Fruit fly (Drosophila melanogaster) whole organism, embryonic: ENCODE results near the gene Cp7Fa.
A peak's percentile ranks its signal among the peaks of the same experiment; 100 is the strongest.

ENCODE experiments used
- Blimp-1 ChIP-seq: fragments of 200-800 bp; sonication (Bioruptor generic); optimal IDR thresholded peaks from 3 replicates; lab custom pipeline; 2018; ENCODE audit warnings: missing biosample characterization, missing genetic modification characterization, mild to moderate bottlenecking, moderate library complexity, missing genetic modification reagents
- Bteb2 ChIP-seq: fragments of 200-800 bp; sonication (Bioruptor generic); optimal IDR thresholded peaks from 2 replicates; lab custom pipeline; 2016; ENCODE audit warnings: missing biosample characterization, missing genetic modification characterization
- CG12104 ChIP-seq: fragments of 200-800 bp; sonication (Bioruptor generic); optimal IDR thresholded peaks from 3 replicates; lab custom pipeline; 2016; ENCODE audit warnings: missing biosample characterization, missing genetic modification characterization
- CG12391 ChIP-seq: fragments of 200-800 bp; sonication (Bioruptor generic); optimal IDR thresholded peaks from 3 replicates; lab custom pipeline; 2018; ENCODE audit warnings: missing biosample characterization, mild to moderate bottlenecking, missing genetic modification characterization, moderate library complexity
- CG12942 ChIP-seq: fragments of 200-800 bp; sonication (Bioruptor generic); optimal IDR thresholded peaks from 3 replicates; lab custom pipeline; 2016; ENCODE audit warnings: missing biosample characterization, missing genetic modification characterization
- CG13296 ChIP-seq: fragments of 200-800 bp; sonication (Bioruptor generic); optimal IDR thresholded peaks from 3 replicates; lab custom pipeline; 2018; ENCODE audit warnings: missing biosample characterization, mild to moderate bottlenecking, missing genetic modification characterization
- CG13624 ChIP-seq: fragments of 200-800 bp; sonication (Bioruptor generic); optimal IDR thresholded peaks from 2 replicates; lab custom pipeline; 2016; ENCODE audit warnings: missing biosample characterization, missing genetic modification characterization
- CG14050 ChIP-seq: fragments of 200-800 bp; sonication (Bioruptor generic); IDR thresholded peaks from 3 replicates; pipeline ENCODE4 v1.3.6; 2022; ENCODE audit warnings: missing biosample characterization, missing genetic modification characterization
- CG15073 ChIP-seq: fragments of 200-800 bp; sonication (Bioruptor generic); optimal IDR thresholded peaks from 2 replicates; lab custom pipeline; 2016; ENCODE audit warnings: missing biosample characterization, missing genetic modification characterization
- CG1529 ChIP-seq: fragments of 200-800 bp; sonication (Bioruptor generic); optimal IDR thresholded peaks from 3 replicates; lab custom pipeline; 2018; ENCODE audit warnings: missing biosample characterization, missing genetic modification characterization
- CG17802 ChIP-seq: fragments of 200-800 bp; sonication (Bioruptor generic); optimal IDR thresholded peaks from 2 replicates; lab custom pipeline; 2018; ENCODE audit warnings: missing biosample characterization, mild to moderate bottlenecking, missing genetic modification characterization, moderate library complexity
- CG1832 ChIP-seq: fragments of 200-800 bp; sonication (Bioruptor generic); optimal IDR thresholded peaks from 2 replicates; lab custom pipeline; 2017; ENCODE audit warnings: missing biosample characterization, mild to moderate bottlenecking, missing genetic modification characterization, inconsistent platforms
- CG2678 ChIP-seq: fragments of 200-800 bp; sonication (Bioruptor generic); optimal IDR thresholded peaks from 3 replicates; lab custom pipeline; 2019; ENCODE audit warnings: missing biosample characterization, mild to moderate bottlenecking, missing genetic modification characterization, moderate library complexity
- CG2712 ChIP-seq: fragments of 200-800 bp; optimal IDR thresholded peaks from 3 replicates; lab custom pipeline; 2019; ENCODE audit warnings: missing biosample characterization, mild to moderate bottlenecking, missing genetic modification characterization, moderate library complexity
- CG2875 ChIP-seq: fragments of 200-800 bp; sonication (Bioruptor generic); optimal IDR thresholded peaks from 2 replicates; lab custom pipeline; 2017; ENCODE audit warnings: missing biosample characterization, mild to moderate bottlenecking, missing genetic modification characterization, missing genetic modification reagents
- CG30431 ChIP-seq: fragments of 200-800 bp; sonication (Bioruptor generic); optimal IDR thresholded peaks from 2 replicates; lab custom pipeline; 2017; ENCODE audit warnings: missing biosample characterization, missing genetic modification characterization
- CG33213 ChIP-seq: fragments of 200-800 bp; sonication (Bioruptor generic); optimal IDR thresholded peaks from 3 replicates; lab custom pipeline; 2016; ENCODE audit warnings: missing biosample characterization, missing genetic modification characterization
- CG33557 ChIP-seq: fragments of 200-800 bp; sonication (Bioruptor generic); optimal IDR thresholded peaks from 2 replicates; lab custom pipeline; 2019; ENCODE audit warnings: missing biosample characterization, mild to moderate bottlenecking, missing genetic modification characterization, moderate library complexity
- CG34376 ChIP-seq: fragments of 200-800 bp; sonication (Bioruptor generic); optimal IDR thresholded peaks from 2 replicates; lab custom pipeline; 2018; ENCODE audit warnings: missing biosample characterization, mild to moderate bottlenecking, missing genetic modification characterization
- CG3847 ChIP-seq: fragments of 200-800 bp; sonication (Bioruptor generic); IDR thresholded peaks from 2 replicates; pipeline ENCODE4 v1.3.6; 2022; ENCODE audit warnings: missing biosample characterization, missing genetic modification characterization
- CG43689 ChIP-seq: fragments of 200-800 bp; sonication (Bioruptor generic); IDR thresholded peaks from 2 replicates; pipeline ENCODE4 v1.3.6; 2022; ENCODE audit warnings: missing biosample characterization, missing genetic modification characterization
- CG6765 ChIP-seq: fragments of 200-800 bp; sonication (Bioruptor generic); optimal IDR thresholded peaks from 3 replicates; lab custom pipeline; 2017; ENCODE audit warnings: missing biosample characterization, mild to moderate bottlenecking, missing genetic modification characterization
- CG8359 ChIP-seq: fragments of 200-800 bp; sonication (Bioruptor generic); optimal IDR thresholded peaks from 2 replicates; lab custom pipeline; 2017; ENCODE audit warnings: missing biosample characterization, mild to moderate bottlenecking, missing genetic modification characterization, borderline replicate concordance
- CG8478 ChIP-seq: fragments of >200 bp; optimal IDR thresholded peaks from 2 replicates; lab custom pipeline; 2018
- CG8944 ChIP-seq: fragments of 200-800 bp; sonication (Bioruptor generic); optimal IDR thresholded peaks from 3 replicates; lab custom pipeline; 2016; ENCODE audit warnings: missing biosample characterization, missing genetic modification characterization
- Dad ChIP-seq: fragments of 200-800 bp; sonication (Bioruptor generic); optimal IDR thresholded peaks from 3 replicates; lab custom pipeline; 2016; ENCODE audit warnings: missing biosample characterization, missing genetic modification characterization
- Dek ChIP-seq: fragments of 200-800 bp; sonication (Bioruptor generic); optimal IDR thresholded peaks from 3 replicates; lab custom pipeline; 2019; ENCODE audit warnings: missing biosample characterization, mild to moderate bottlenecking, missing genetic modification characterization, moderate library complexity
- Doc3 ChIP-seq: fragments of 200-800 bp; sonication (Bioruptor generic); IDR thresholded peaks from 3 replicates; pipeline ENCODE4 v1.3.6; 2022; ENCODE audit warnings: missing biosample characterization, missing genetic modification characterization; ENCODE audit not compliant: partially characterized antibody
- Dp ChIP-seq: fragments of 200-800 bp; sonication (Bioruptor generic); optimal IDR thresholded peaks from 2 replicates; lab custom pipeline; 2018; ENCODE audit warnings: missing biosample characterization, mild to moderate bottlenecking, missing genetic modification characterization, moderate library complexity
- Neu2 ChIP-seq: fragments of 200-800 bp; sonication (Bioruptor generic); optimal IDR thresholded peaks from 3 replicates; lab custom pipeline; 2016; ENCODE audit warnings: missing biosample characterization, missing genetic modification characterization, borderline replicate concordance
- Nf-YB ChIP-seq: fragments of 200-800 bp; sonication (Bioruptor generic); optimal IDR thresholded peaks from 3 replicates; lab custom pipeline; 2019; ENCODE audit warnings: missing biosample characterization, mild to moderate bottlenecking, missing genetic modification characterization, moderate library complexity
- Sox100B ChIP-seq: fragments of 200-800 bp; sonication (Bioruptor generic); optimal IDR thresholded peaks from 3 replicates; lab custom pipeline; 2018; ENCODE audit warnings: missing biosample characterization, mild to moderate bottlenecking, missing genetic modification characterization
- Trl ChIP-seq, 3 experiments: fragments of >200 bp in 2 of 3; fragments of 200-800 bp in 1 of 3; sonication (Bioruptor generic) in 1 of 3; optimal IDR thresholded peaks; 2 replicates in 1 of 3; 3 replicates in 2 of 3; lab custom pipeline; 2016 to 2017; ENCODE audit warnings: missing biosample characterization in 1 of 3, missing genetic modification characterization in 1 of 3
- Vsx1 ChIP-seq: fragments of 200-800 bp; sonication (Bioruptor generic); optimal IDR thresholded peaks from 2 replicates; lab custom pipeline; 2017; ENCODE audit warnings: missing biosample characterization, mild to moderate bottlenecking, missing genetic modification characterization, missing genetic modification reagents
- ab ChIP-seq: fragments of 200-800 bp; sonication (Bioruptor generic); optimal IDR thresholded peaks from 2 replicates; lab custom pipeline; 2016; ENCODE audit warnings: missing biosample characterization, missing genetic modification characterization
- ems ChIP-seq: fragments of 200-800 bp; sonication (Bioruptor generic); optimal IDR thresholded peaks from 3 replicates; lab custom pipeline; 2016; ENCODE audit warnings: missing biosample characterization, missing genetic modification characterization
- eve ChIP-seq, 2 experiments: fragments of >200 bp; optimal IDR thresholded peaks; 2 replicates each; lab custom pipeline; 2017; ENCODE audit warnings: missing biosample characterization in 2 of 2, missing genetic modification characterization in 2 of 2
- exex ChIP-seq: fragments of 200-800 bp; sonication (Bioruptor generic); optimal IDR thresholded peaks from 4 replicates; lab custom pipeline; 2018; ENCODE audit warnings: missing biosample characterization, mild to moderate bottlenecking, missing genetic modification characterization, moderate library complexity
- gem ChIP-seq: fragments of 200-800 bp; sonication (Bioruptor generic); optimal IDR thresholded peaks from 2 replicates; lab custom pipeline; 2019; ENCODE audit warnings: missing biosample characterization, mild to moderate bottlenecking, missing genetic modification characterization, moderate library complexity
- gro ChIP-seq: fragments of 200-800 bp; sonication (Bioruptor generic); optimal IDR thresholded peaks from 2 replicates; lab custom pipeline; 2016; ENCODE audit warnings: missing biosample characterization, missing genetic modification characterization
- hbn ChIP-seq: fragments of 200-800 bp; sonication (Bioruptor generic); IDR thresholded peaks from 2 replicates; pipeline ENCODE4 v1.3.6; 2022; ENCODE audit warnings: missing biosample characterization, missing genetic modification characterization; ENCODE audit not compliant: partially characterized antibody
- luna ChIP-seq: fragments of 200-800 bp; sonication (Bioruptor generic); optimal IDR thresholded peaks from 2 replicates; lab custom pipeline; 2016; ENCODE audit warnings: missing biosample characterization, missing genetic modification characterization
- pzg ChIP-seq: fragments of 200-800 bp; sonication (Bioruptor generic); optimal IDR thresholded peaks from 3 replicates; lab custom pipeline; 2018; ENCODE audit warnings: missing biosample characterization, mild to moderate bottlenecking, missing genetic modification characterization, moderate library complexity
- rib ChIP-seq: fragments of 200-800 bp; sonication (Bioruptor generic); IDR thresholded peaks from 2 replicates; pipeline ENCODE4 v1.3.6; 2022; ENCODE audit warnings: missing biosample characterization, missing genetic modification characterization
- slbo ChIP-seq: fragments of 200-800 bp; sonication (Bioruptor generic); IDR thresholded peaks from 2 replicates; pipeline ENCODE4 v1.3.6; 2022; ENCODE audit warnings: missing biosample characterization, missing genetic modification characterization
- stc ChIP-seq: fragments of 200-800 bp; sonication (Bioruptor generic); IDR thresholded peaks from 2 replicates; pipeline ENCODE4 v1.3.6; 2022; ENCODE audit warnings: missing biosample characterization, missing genetic modification characterization
- tio ChIP-seq: fragments of 200-800 bp; sonication (Bioruptor generic); optimal IDR thresholded peaks from 2 replicates; lab custom pipeline; 2017; ENCODE audit warnings: missing biosample characterization, missing genetic modification characterization, inconsistent platforms
- trem ChIP-seq: fragments of 200-800 bp; optimal IDR thresholded peaks from 3 replicates; lab custom pipeline; 2019; ENCODE audit warnings: missing biosample characterization, mild to moderate bottlenecking, missing genetic modification characterization, moderate library complexity
- usp ChIP-seq: fragments of >200 bp; optimal IDR thresholded peaks from 2 replicates; lab custom pipeline; 2017; ENCODE audit warnings: missing biosample characterization, missing genetic modification characterization
- zen2 ChIP-seq: fragments of 200-800 bp; sonication (Bioruptor generic); IDR thresholded peaks from 3 replicates; pipeline ENCODE4 v1.3.6; 2022; ENCODE audit warnings: missing biosample characterization, missing genetic modification characterization; ENCODE audit not compliant: partially characterized antibody

Gene Cp7Fa

dm6 chrX:8455019-8455555, 15.6 kb upstream of the Cp7Fa start, which contains the start of gene org-1 (continued):
- TF ChIP-seq zen2 (no peak), Trl (optimal IDR thresholded peaks at IDR 0.05; lab: Kevin White, UChicago) (no peak), Trl (GFP tag; optimal IDR thresholded peaks at IDR 0.05; lab: Kevin White, UChicago) (peak; percentile 76), CG13624 (GFP tag; lab: Kevin White, UChicago) (peak; percentile 73), stc (peak; percentile 96), eve (GFP tag; optimal IDR thresholded peaks at IDR 0.05; lab: Kevin White, UChicago) (peak in 1 of 2 experiments; percentile 93), Dp (no peak), tio (GFP tag; lab: Kevin White, UChicago) (peak; percentile 92), luna (GFP tag; lab: Kevin White, UChicago) (peak; percentile 12), CG12391 (tag; lab: Kevin White, UChicago) (peak; percentile 94), pzg (no peak), Dad (GFP tag; lab: Kevin White, UChicago) (peak; percentile 78), CG12942 (GFP tag; lab: Kevin White, UChicago) (peak; percentile 91), usp (GFP tag; lab: Kevin White, UChicago) (no peak), trem (tag; lab: Kevin White, UChicago) (peak; percentile 94), ems (peak; percentile 79), gro (GFP tag; lab: Kevin White, UChicago) (peak; percentile 60), exex (tag; lab: Kevin White, UChicago) (peak; percentile 58), CG8478 (lab: Kevin White, UChicago) (no peak), Sox100B (peak; percentile 88), Bteb2 (GFP tag; lab: Kevin White, UChicago) (peak; percentile 69), CG14050 (GFP tag; lab: Robert Waterston, UW) (peak; percentile 95), Blimp-1 (peak; percentile 94), Neu2 (GFP tag; lab: Kevin White, UChicago) (no peak), CG1529 (GFP tag; lab: Kevin White, UChicago) (peak; percentile 94), CG30431 (peak; percentile 95), slbo (GFP tag; lab: Robert Waterston, UW) (peak; percentile 97), CG17802 (tag; lab: Kevin White, UChicago) (peak; percentile 81), CG43689 (GFP tag; lab: Robert Waterston, UW) (peak; percentile 94), rib (GFP tag; lab: Robert Waterston, UW) (peak; percentile 92), CG15073 (GFP tag; lab: Kevin White, UChicago) (peak; percentile 76), Nf-YB (GFP tag; lab: Kevin White, UChicago) (peak; percentile 97), Vsx1 (GFP tag; lab: Kevin White, UChicago) (peak; percentile 83), CG8359 (peak; percentile 88), CG33213 (peak; percentile 64), CG33557 (peak; percentile 97), Dek (tag; lab: Kevin White, UChicago) (peak; percentile 91), CG2712 (tag; lab: Kevin White, UChicago) (peak; percentile 97), CG3847 (GFP tag; lab: Robert Waterston, UW) (peak; percentile 97), gem (tag; lab: Kevin White, UChicago) (peak; percentile 97), CG12104 (peak; percentile 82), ab (GFP tag; lab: Kevin White, UChicago) (peak; percentile 73), Doc3 (GFP tag; lab: Robert Waterston, UW) (no peak), hbn (GFP tag; lab: Robert Waterston, UW) (no peak), CG8944 (GFP tag; lab: Kevin White, UChicago) (peak; percentile 86), CG6765 (GFP tag; lab: Kevin White, UChicago) (peak; percentile 73), CG2678 (peak; percentile 95), CG34376 (GFP tag; lab: Kevin White, UChicago) (peak; percentile 58), CG13296 (peak; percentile 85), CG2875 (GFP tag; lab: Kevin White, UChicago) (peak; percentile 92), CG1832 (GFP tag; lab: Kevin White, UChicago) (no peak)
